Worm (Caenorhabditis elegans): ENCODE results near the gene F45D3.3.

ce11 chrV:12567850-12568249, 17.7 kb upstream of the F45D3.3 start, which contains the start of gene E02A10.4:
- TF ChIP-seq chd-7 (tag; optimal IDR thresholded peaks at IDR 0.05) (no peak), tlf-1 (GFP tag; optimal IDR thresholded peaks at IDR 0.05) (no peak), ccch-3 (GFP tag; optimal IDR thresholded peaks at IDR 0.05) (no peak), B0336.3 (GFP tag; IDR thresholded peaks at IDR 0.05) (no peak), madf-10 (tag; optimal IDR thresholded peaks at IDR 0.05) (no peak), T26A5.8 (tag; optimal IDR thresholded peaks at IDR 0.05) (no peak), egrh-3 (GFP tag; IDR thresholded peaks at IDR 0.05) (no peak), akir-1 (GFP tag; optimal IDR thresholded peaks at IDR 0.05) (no peak), Y56A3A.18 (GFP tag; IDR thresholded peaks at IDR 0.05) (no peak), nfyb-1 (GFP tag; IDR thresholded peaks at IDR 0.05) (no peak), let-526 (GFP tag; IDR thresholded peaks at IDR 0.05) (no peak), aptf-3 (GFP tag; IDR thresholded peaks at IDR 0.05) (no peak), Y67H2A.10 (GFP tag; conservative IDR thresholded peaks at IDR 0.05) (no peak)

All from whole organism, young adult.